Worm (Caenorhabditis elegans) whole organism, L4 larva: ENCODE measurements around the gene Y38C1AA.7.

Experiments
- F49E8.2 ChIP-seq: sonication (generic microtip); optimal IDR thresholded peaks from 2 replicates; lab custom pipeline; 2016; ENCODE audit warnings: missing compliant biosample characterization, mild to moderate bottlenecking, missing genetic modification characterization, borderline replicate concordance
- aly-2 ChIP-seq: sonication (generic microtip); optimal IDR thresholded peaks from 2 replicates; lab custom pipeline; 2018; ENCODE audit warnings: missing biosample characterization, missing genetic modification characterization
- ama-1 ChIP-seq: fragments of 150-350 bp; optimal IDR thresholded peaks from 2 replicates; lab custom pipeline; 2014; ENCODE audit warnings: inconsistent platforms, mixed read lengths
- hmg-1.1 ChIP-seq: fragments of 200-800 bp; sonication (Bioruptor generic); IDR thresholded peaks from 2 replicates; pipeline ENCODE4 v1.3.6; 2022; ENCODE audit warnings: missing genetic modification reagents, missing genetic modification characterization, missing compliant biosample characterization
- lin-38 ChIP-seq: fragments of 200-800 bp; sonication (Bioruptor generic); IDR thresholded peaks from 2 replicates; pipeline ENCODE4 v1.3.6; 2022; ENCODE audit warnings: missing genetic modification reagents, missing genetic modification characterization, missing compliant biosample characterization
- mep-1 ChIP-seq: fragments of 150-350 bp; sonication (generic microtip); optimal IDR thresholded peaks from 3 replicates; lab custom pipeline; 2014; ENCODE audit warnings: missing biosample characterization, missing genetic modification characterization
- nhr-10 ChIP-seq: fragments of 150-350 bp; optimal IDR thresholded peaks from 2 replicates; lab custom pipeline; 2014; ENCODE audit warnings: missing biosample characterization, missing genetic modification characterization
- nhr-28 ChIP-seq: fragments of 150-350 bp; optimal IDR thresholded peaks from 2 replicates; lab custom pipeline; 2014; ENCODE audit warnings: missing biosample characterization, missing genetic modification characterization
- nhr-76 ChIP-seq: fragments of 150-350 bp; optimal IDR thresholded peaks from 2 replicates; lab custom pipeline; 2014; ENCODE audit warnings: missing biosample characterization, missing genetic modification characterization
- skn-1 ChIP-seq: fragments of 150-350 bp; optimal IDR thresholded peaks from 2 replicates; lab custom pipeline; 2014; ENCODE audit warnings: missing biosample characterization, missing genetic modification characterization

DNA sequence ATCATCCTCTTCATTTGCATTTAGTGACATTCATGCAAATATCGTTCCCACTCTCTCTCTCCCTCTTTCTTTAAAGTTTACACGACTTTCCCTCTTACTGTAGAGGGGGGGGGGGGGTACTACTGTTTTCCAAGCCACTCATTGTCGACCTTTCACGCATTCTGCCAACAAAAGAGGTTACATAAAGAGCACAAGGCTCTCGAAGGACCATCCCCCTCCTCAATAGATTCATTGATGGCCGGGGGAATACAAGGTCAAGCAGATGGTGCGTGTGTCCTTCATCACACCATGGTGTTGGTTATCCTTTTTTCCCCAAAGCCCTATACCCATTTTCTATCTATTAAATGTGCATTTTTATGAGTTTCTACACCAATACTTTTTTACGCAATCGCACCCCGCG is 14.2 kb downstream of the Y38C1AA.7 start:
- TF ChIP-seq nhr-10 (no peak), lin-38 (GFP tag; lab: Robert Waterston, UW) (no peak), nhr-76 (no peak), nhr-28 (no peak), F49E8.2 (no peak), skn-1 (tag; lab: Kevin White, UChicago) (no peak), mep-1 (tag; lab: Kevin White, UChicago) (no peak), aly-2 (tag; lab: Kevin White, UChicago) (no peak), ama-1 (lab: Kevin White, UChicago) (no peak), hmg-1.1 (GFP tag; lab: Robert Waterston, UW) (no peak)
